Fruit fly (Drosophila melanogaster) whole organism, embryonic: ENCODE measurements around the gene Osi18.

ENCODE experiments used
- Bdp1 ChIP-seq: fragments of 200-800 bp; sonication (Bioruptor generic); optimal IDR thresholded peaks from 3 replicates; lab custom pipeline; 2016; ENCODE audit warnings: missing biosample characterization, missing genetic modification characterization
- CG1024 ChIP-seq: fragments of 200-800 bp; sonication (Bioruptor generic); IDR thresholded peaks from 2 replicates; pipeline ENCODE4 v1.3.6; 2022; ENCODE audit warnings: missing biosample characterization, missing genetic modification characterization
- CG10979 ChIP-seq: fragments of 200-800 bp; sonication (Bioruptor generic); optimal IDR thresholded peaks from 2 replicates; lab custom pipeline; 2018; ENCODE audit warnings: missing biosample characterization, mild to moderate bottlenecking, missing genetic modification characterization, moderate library complexity
- CG11085 ChIP-seq: fragments of 200-800 bp; sonication (Bioruptor generic); IDR thresholded peaks from 2 replicates; pipeline ENCODE4 v1.3.6; 2022; ENCODE audit warnings: missing biosample characterization, missing genetic modification characterization
- CG11696 ChIP-seq: fragments of 200-800 bp; sonication (Bioruptor generic); IDR thresholded peaks from 2 replicates; pipeline ENCODE4 v1.3.6; 2022; ENCODE audit warnings: missing biosample characterization, missing genetic modification characterization
- CG12104 ChIP-seq: fragments of 200-800 bp; sonication (Bioruptor generic); optimal IDR thresholded peaks from 3 replicates; lab custom pipeline; 2016; ENCODE audit warnings: missing biosample characterization, missing genetic modification characterization
- CG13624 ChIP-seq: fragments of 200-800 bp; sonication (Bioruptor generic); optimal IDR thresholded peaks from 2 replicates; lab custom pipeline; 2016; ENCODE audit warnings: missing biosample characterization, missing genetic modification characterization
- CG14014 ChIP-seq: fragments of 200-800 bp; sonication (Bioruptor generic); IDR thresholded peaks from 2 replicates; pipeline ENCODE4 v1.3.6; 2022; ENCODE audit warnings: missing biosample characterization, missing genetic modification characterization
- CG15073 ChIP-seq: fragments of 200-800 bp; sonication (Bioruptor generic); optimal IDR thresholded peaks from 2 replicates; lab custom pipeline; 2016; ENCODE audit warnings: missing biosample characterization, missing genetic modification characterization
- CG17361 ChIP-seq: fragments of 200-800 bp; sonication (Bioruptor generic); IDR thresholded peaks from 3 replicates; pipeline ENCODE4 v1.3.6; 2022; ENCODE audit warnings: missing biosample characterization, missing genetic modification characterization
- CG17385 ChIP-seq: fragments of 200-800 bp; sonication (Bioruptor generic); optimal IDR thresholded peaks from 3 replicates; lab custom pipeline; 2018; ENCODE audit warnings: missing biosample characterization, mild to moderate bottlenecking, missing genetic modification characterization
- CG18619 ChIP-seq: fragments of 200-800 bp; sonication (Bioruptor generic); optimal IDR thresholded peaks from 3 replicates; lab custom pipeline; 2017; ENCODE audit warnings: missing biosample characterization, mild to moderate bottlenecking, missing genetic modification characterization
- CG30431 ChIP-seq: fragments of 200-800 bp; sonication (Bioruptor generic); optimal IDR thresholded peaks from 2 replicates; lab custom pipeline; 2017; ENCODE audit warnings: missing biosample characterization, missing genetic modification characterization
- CG33213 ChIP-seq: fragments of 200-800 bp; sonication (Bioruptor generic); optimal IDR thresholded peaks from 3 replicates; lab custom pipeline; 2016; ENCODE audit warnings: missing biosample characterization, missing genetic modification characterization
- CG4404 ChIP-seq: fragments of 200-800 bp; sonication (Bioruptor generic); IDR thresholded peaks from 2 replicates; pipeline ENCODE4 v1.3.6; 2022; ENCODE audit warnings: missing biosample characterization, missing genetic modification characterization
- CG4730 ChIP-seq: fragments of 200-800 bp; sonication (Bioruptor generic); IDR thresholded peaks from 2 replicates; pipeline ENCODE4 v1.3.6; 2022; ENCODE audit warnings: missing biosample characterization, missing genetic modification characterization
- CG6689 ChIP-seq: fragments of 200-800 bp; sonication (Bioruptor generic); IDR thresholded peaks from 2 replicates; pipeline ENCODE4 v1.3.6; 2022; ENCODE audit warnings: missing biosample characterization, missing genetic modification characterization
- CG8281 ChIP-seq: fragments of 200-800 bp; sonication (Bioruptor generic); optimal IDR thresholded peaks from 2 replicates; lab custom pipeline; 2018; ENCODE audit warnings: missing biosample characterization, mild to moderate bottlenecking, missing genetic modification characterization, moderate library complexity
- CG8944 ChIP-seq: fragments of 200-800 bp; sonication (Bioruptor generic); optimal IDR thresholded peaks from 3 replicates; lab custom pipeline; 2016; ENCODE audit warnings: missing biosample characterization, missing genetic modification characterization
- CG9727 ChIP-seq: fragments of 200-800 bp; sonication (Bioruptor generic); optimal IDR thresholded peaks from 3 replicates; lab custom pipeline; 2017; ENCODE audit warnings: missing biosample characterization, mild to moderate bottlenecking, missing genetic modification characterization
- CrebB ChIP-seq: fragments of 200-800 bp; sonication (Bioruptor generic); optimal IDR thresholded peaks from 3 replicates; lab custom pipeline; 2018; ENCODE audit warnings: missing biosample characterization, mild to moderate bottlenecking, missing genetic modification characterization
- Deaf1 ChIP-seq: fragments of 200-800 bp; optimal IDR thresholded peaks from 3 replicates; lab custom pipeline; 2019; ENCODE audit warnings: missing biosample characterization, mild to moderate bottlenecking, missing genetic modification characterization, moderate library complexity
- Doc3 ChIP-seq: fragments of 200-800 bp; sonication (Bioruptor generic); IDR thresholded peaks from 3 replicates; pipeline ENCODE4 v1.3.6; 2022; ENCODE audit warnings: missing biosample characterization, missing genetic modification characterization; ENCODE audit not compliant: partially characterized antibody
- Elba2 ChIP-seq: fragments of 200-800 bp; sonication (Bioruptor generic); optimal IDR thresholded peaks from 3 replicates; lab custom pipeline; 2016; ENCODE audit warnings: missing biosample characterization, missing genetic modification characterization
- Ets97D ChIP-seq: fragments of 200-800 bp; sonication (Bioruptor generic); optimal IDR thresholded peaks from 3 replicates; lab custom pipeline; 2016; ENCODE audit warnings: missing biosample characterization, missing genetic modification characterization
- MBD-R2 ChIP-seq: fragments of 200-800 bp; sonication (Bioruptor generic); IDR thresholded peaks from 2 replicates; pipeline ENCODE4 v1.3.6; 2022; ENCODE audit warnings: missing biosample characterization, missing genetic modification characterization
- Mad ChIP-seq: fragments of 200-800 bp; sonication (Bioruptor generic); optimal IDR thresholded peaks from 2 replicates; lab custom pipeline; 2016; ENCODE audit warnings: missing biosample characterization, missing genetic modification characterization
- PHDP ChIP-seq: fragments of 200-800 bp; sonication (Bioruptor generic); optimal IDR thresholded peaks from 3 replicates; lab custom pipeline; 2018; ENCODE audit warnings: missing biosample characterization, mild to moderate bottlenecking, missing genetic modification characterization, moderate library complexity
- Ravus ChIP-seq: fragments of 200-800 bp; sonication (Bioruptor generic); IDR thresholded peaks from 2 replicates; pipeline ENCODE4 v1.3.6; 2022; ENCODE audit warnings: missing biosample characterization, missing genetic modification characterization
- Rfx ChIP-seq: fragments of 200-800 bp; sonication (Bioruptor generic); IDR thresholded peaks from 2 replicates; pipeline ENCODE4 v1.3.6; 2022; ENCODE audit warnings: missing biosample characterization, missing genetic modification characterization
- Spps ChIP-seq: fragments of 200-800 bp; sonication (Bioruptor generic); optimal IDR thresholded peaks from 2 replicates; lab custom pipeline; 2018; ENCODE audit warnings: missing biosample characterization, mild to moderate bottlenecking, missing genetic modification characterization
- Sry-δ ChIP-seq: fragments of 200-800 bp; sonication (Bioruptor generic); optimal IDR thresholded peaks from 2 replicates; lab custom pipeline; 2016; ENCODE audit warnings: missing biosample characterization, missing genetic modification characterization
- corto ChIP-seq: fragments of 200-800 bp; sonication (Bioruptor generic); optimal IDR thresholded peaks from 2 replicates; lab custom pipeline; 2016; ENCODE audit warnings: missing biosample characterization, mild to moderate bottlenecking, missing genetic modification characterization, moderate library complexity
- da ChIP-seq: fragments of 200-800 bp; sonication (Bioruptor generic); optimal IDR thresholded peaks from 2 replicates; lab custom pipeline; 2016; ENCODE audit warnings: missing biosample characterization, missing genetic modification characterization
- fd96Cb ChIP-seq: fragments of 200-800 bp; sonication (Bioruptor generic); optimal IDR thresholded peaks from 2 replicates; lab custom pipeline; 2018; ENCODE audit warnings: missing biosample characterization, mild to moderate bottlenecking, missing genetic modification characterization, moderate library complexity
- gem ChIP-seq: fragments of 200-800 bp; sonication (Bioruptor generic); optimal IDR thresholded peaks from 2 replicates; lab custom pipeline; 2019; ENCODE audit warnings: missing biosample characterization, mild to moderate bottlenecking, missing genetic modification characterization, moderate library complexity
- hbn ChIP-seq: fragments of 200-800 bp; sonication (Bioruptor generic); IDR thresholded peaks from 2 replicates; pipeline ENCODE4 v1.3.6; 2022; ENCODE audit warnings: missing biosample characterization, missing genetic modification characterization; ENCODE audit not compliant: partially characterized antibody
- her ChIP-seq: fragments of 200-800 bp; sonication (Bioruptor generic); optimal IDR thresholded peaks from 2 replicates; lab custom pipeline; 2016; ENCODE audit warnings: missing biosample characterization, missing genetic modification characterization
- hkb ChIP-seq, 2 experiments: fragments of 200-800 bp in 1 of 2; fragments of >200 bp in 1 of 2; sonication (Bioruptor generic) in 1 of 2; IDR thresholded peaks in 1 of 2; optimal IDR thresholded peaks in 1 of 2; 2 replicates each; pipeline versions ENCODE4 v1.3.6 to Lab custom; 2017 to 2022; ENCODE audit warnings: missing biosample characterization in 1 of 2, missing genetic modification characterization in 1 of 2
- jumu ChIP-seq: fragments of 200-800 bp; sonication (Bioruptor generic); optimal IDR thresholded peaks from 3 replicates; lab custom pipeline; 2016; ENCODE audit warnings: missing biosample characterization, missing genetic modification characterization
- kay ChIP-seq: fragments of 200-800 bp; sonication (Bioruptor generic); optimal IDR thresholded peaks from 2 replicates; lab custom pipeline; 2016; ENCODE audit warnings: missing biosample characterization, missing genetic modification characterization
- nau ChIP-seq: fragments of 200-800 bp; sonication (Bioruptor generic); optimal IDR thresholded peaks from 3 replicates; lab custom pipeline; 2017; ENCODE audit warnings: missing biosample characterization, mild to moderate bottlenecking, missing genetic modification characterization, missing genetic modification reagents
- odd ChIP-seq: fragments of 200-800 bp; sonication (Bioruptor generic); optimal IDR thresholded peaks from 2 replicates; lab custom pipeline; 2017; ENCODE audit warnings: missing biosample characterization, mild to moderate bottlenecking, missing genetic modification characterization
- pita ChIP-seq: fragments of 200-800 bp; sonication (Bioruptor generic); optimal IDR thresholded peaks from 2 replicates; lab custom pipeline; 2017; ENCODE audit warnings: missing biosample characterization, mild to moderate bottlenecking, missing genetic modification characterization
- pnt ChIP-seq: fragments of 200-800 bp; sonication (Bioruptor generic); optimal IDR thresholded peaks from 3 replicates; lab custom pipeline; 2016; ENCODE audit warnings: missing biosample characterization, missing genetic modification characterization
- schlank ChIP-seq: fragments of 200-800 bp; sonication (Bioruptor generic); optimal IDR thresholded peaks from 2 replicates; lab custom pipeline; 2018; ENCODE audit warnings: missing biosample characterization, mild to moderate bottlenecking, missing genetic modification characterization
- sim ChIP-seq: fragments of 200-800 bp; sonication (Bioruptor generic); IDR thresholded peaks from 2 replicates; pipeline ENCODE4 v1.3.6; 2022; ENCODE audit warnings: missing biosample characterization, missing genetic modification characterization
- slp2 ChIP-seq: fragments of 200-800 bp; sonication (Bioruptor generic); optimal IDR thresholded peaks from 2 replicates; lab custom pipeline; 2016; ENCODE audit warnings: missing biosample characterization, missing genetic modification characterization
- tio ChIP-seq: fragments of 200-800 bp; sonication (Bioruptor generic); optimal IDR thresholded peaks from 2 replicates; lab custom pipeline; 2017; ENCODE audit warnings: missing biosample characterization, missing genetic modification characterization, inconsistent platforms

Osi18 gene

dm6 chr3R:6353624-6354352 is 23.7 kb downstream of the Osi18 start (continued):
- TF ChIP-seq CG11085 (GFP tag; lab: Robert Waterston, UW) (no peak), pita (no peak), CG12104 (GFP tag; lab: Kevin White, UChicago) (peak; percentile 75), fd96Cb (tag; lab: Kevin White, UChicago) (peak; percentile 82), hbn (GFP tag; lab: Robert Waterston, UW) (no peak), gem (tag; lab: Kevin White, UChicago) (peak; percentile 92), slp2 (GFP tag; lab: Kevin White, UChicago) (peak; percentile 48), Spps (peak; percentile 53), Rfx (GFP tag; lab: Robert Waterston, UW) (no peak; the same call in none of the 2 replicates), CG15073 (GFP tag; lab: Kevin White, UChicago) (peak; percentile 14), da (no peak), CG4730 (GFP tag; lab: Robert Waterston, UW) (peak; percentile 47), CG33213 (GFP tag; lab: Kevin White, UChicago) (no peak), CG30431 (peak; percentile 61), Doc3 (no peak), CG8281 (tag; lab: Kevin White, UChicago) (no peak), her (GFP tag; lab: Kevin White, UChicago) (no peak), CG17361 (no peak; the same call in 1 of the 3 replicates), CG11696 (GFP tag; lab: Robert Waterston, UW) (0 out of 2 replicates have a peak, but pooled peaks have one; percentile 26), PHDP (peak; percentile 89), Deaf1 (tag; lab: Kevin White, UChicago) (no peak), CG6689 (GFP tag; lab: Robert Waterston, UW) (peak; percentile 84), CG9727 (GFP tag; lab: Kevin White, UChicago) (peak; percentile 86), CrebB (tag; lab: Kevin White, UChicago) (no peak), odd (GFP tag; lab: Kevin White, UChicago) (peak; percentile 80), CG17385 (GFP tag; lab: Kevin White, UChicago) (peak; percentile 79), Mad (GFP tag; lab: Kevin White, UChicago) (peak; percentile 67), CG10979 (tag; lab: Kevin White, UChicago) (peak; percentile 83), schlank (peak; percentile 15), Elba2 (no peak), CG8944 (peak; percentile 48), CG4404 (0 out of 2 replicates have a peak, but pooled peaks have one; percentile 37), nau (GFP tag; lab: Kevin White, UChicago) (no peak), hkb (optimal IDR thresholded peaks at IDR 0.05; lab: Kevin White, UChicago) (no peak), hkb (GFP tag; IDR thresholded peaks at IDR 0.05; lab: Robert Waterston, UW) (peak; percentile 67), tio (peak; percentile 82), jumu (GFP tag; lab: Kevin White, UChicago) (peak; percentile 20), kay (peak; percentile 57), CG1024 (GFP tag; lab: Robert Waterston, UW) (0 out of 2 replicates have a peak, but pooled peaks have one; percentile 10), CG18619 (GFP tag; lab: Kevin White, UChicago) (peak; percentile 80), CG14014 (GFP tag; lab: Robert Waterston, UW) (peak; percentile 29; the same call in 1 of the 2 replicates), Ets97D (GFP tag; lab: Kevin White, UChicago) (peak; percentile 24), Ravus (no peak), Sry-δ (peak; percentile 17), corto (GFP tag; lab: Kevin White, UChicago) (no peak), MBD-R2 (GFP tag; lab: Robert Waterston, UW) (no peak), pnt (GFP tag; lab: Kevin White, UChicago) (peak; percentile 31), Bdp1 (peak; percentile 53), sim (peak; percentile 58; the same call in 1 of the 2 replicates), CG13624 (GFP tag; lab: Kevin White, UChicago) (peak; percentile 61)
